Worm (Caenorhabditis elegans) whole organism, L1 larva: ENCODE data around the gene M163.10.

ENCODE experiments used
- C04F5.9 ChIP-seq: sonication (generic microtip); optimal IDR thresholded peaks from 2 replicates; lab custom pipeline; 2016; ENCODE audit warnings: missing genetic modification characterization, missing compliant biosample characterization
- C16A3.4 ChIP-seq: fragments of 150-350 bp; optimal IDR thresholded peaks from 2 replicates; lab custom pipeline; 2014; ENCODE audit warnings: missing biosample characterization, missing genetic modification characterization
- F16B12.6 ChIP-seq: fragments of 150-350 bp; optimal IDR thresholded peaks from 2 replicates; lab custom pipeline; 2014; ENCODE audit warnings: missing biosample characterization, missing genetic modification characterization
- Y116A8C.19 ChIP-seq: sonication (generic microtip); optimal IDR thresholded peaks from 2 replicates; lab custom pipeline; 2016; ENCODE audit warnings: missing compliant biosample characterization, missing genetic modification characterization, borderline replicate concordance
- aha-1 ChIP-seq: fragments of 150-350 bp; optimal IDR thresholded peaks from 2 replicates; lab custom pipeline; 2014; ENCODE audit warnings: missing biosample characterization, missing genetic modification characterization
- blmp-1 ChIP-seq: fragments of 150-350 bp; optimal IDR thresholded peaks from 2 replicates; lab custom pipeline; 2014; ENCODE audit warnings: missing biosample characterization, missing genetic modification characterization
- ceh-8 ChIP-seq: fragments of 200-800 bp; sonication (Bioruptor generic); optimal IDR thresholded peaks from 2 replicates; lab custom pipeline; 2018; ENCODE audit warnings: mild to moderate bottlenecking, missing genetic modification characterization, moderate library complexity, missing compliant biosample characterization
- ceh-82 ChIP-seq, 3 experiments: fragments of 150-350 bp in 1 of 3; sonication (generic microtip) in 2 of 3; optimal IDR thresholded peaks; 2 replicates each; lab custom pipeline; 2014 to 2017; ENCODE audit warnings: missing biosample characterization in 3 of 3, missing genetic modification characterization in 3 of 3
- ceh-88 ChIP-seq: fragments of 200-800 bp; sonication (Bioruptor generic); IDR thresholded peaks from 2 replicates; pipeline ENCODE4 v1.3.6; 2022; ENCODE audit warnings: missing genetic modification characterization, missing compliant biosample characterization
- dpl-1 ChIP-seq, 3 experiments: fragments of 150-350 bp in 2 of 3; sonication (generic microtip) in 1 of 3; optimal IDR thresholded peaks; 2 replicates each; lab custom pipeline; 2014 to 2017; ENCODE audit warnings: missing biosample characterization in 3 of 3, missing genetic modification characterization in 3 of 3, missing genetic modification reagents in 3 of 3
- efl-1 ChIP-seq, 4 experiments: fragments of 150-350 bp; optimal IDR thresholded peaks in 3 of 4; peaks in 1 of 4; 1 replicate in 1 of 4; 2 replicates in 3 of 4; lab custom pipeline; 2014; ENCODE audit warnings: missing biosample characterization in 2 of 4, missing genetic modification characterization in 2 of 4, missing genetic modification reagents in 2 of 4
- efl-3 ChIP-seq: fragments of 200-800 bp; sonication (Bioruptor generic); optimal IDR thresholded peaks from 2 replicates; lab custom pipeline; 2018; ENCODE audit warnings: mild to moderate bottlenecking, missing genetic modification characterization, missing compliant biosample characterization
- egl-13 ChIP-seq: sonication (generic microtip); optimal IDR thresholded peaks from 2 replicates; lab custom pipeline; 2016; ENCODE audit warnings: missing genotype, missing genetic modification reagents, missing genetic modification characterization, missing compliant biosample characterization
- egl-27 ChIP-seq, 2 experiments: fragments of 150-350 bp in 1 of 2; sonication (generic microtip); optimal IDR thresholded peaks; 3 replicates each; lab custom pipeline; 2017 to 2018; ENCODE audit warnings: missing biosample characterization in 2 of 2, missing genetic modification characterization in 2 of 2, missing genetic modification reagents in 2 of 2
- elt-2 ChIP-seq: sonication (generic microtip); optimal IDR thresholded peaks from 2 replicates; lab custom pipeline; 2016; ENCODE audit warnings: missing genetic modification characterization, mild to moderate bottlenecking, inconsistent platforms, missing compliant biosample characterization, missing genetic modification reagents
- fkh-10 ChIP-seq: sonication (generic microtip); optimal IDR thresholded peaks from 2 replicates; lab custom pipeline; 2017; ENCODE audit warnings: missing biosample characterization, missing genetic modification reagents, missing genetic modification characterization
- fkh-4 ChIP-seq: sonication (generic microtip); optimal IDR thresholded peaks from 2 replicates; lab custom pipeline; 2016; ENCODE audit warnings: missing compliant biosample characterization, missing genetic modification characterization, borderline replicate concordance
- grh-1 ChIP-seq: fragments of 200-800 bp; sonication (Bioruptor generic); IDR thresholded peaks from 2 replicates; pipeline ENCODE4 v1.3.6; 2022; ENCODE audit warnings: missing genetic modification reagents, missing genetic modification characterization, missing compliant biosample characterization
- hlh-4 ChIP-seq: sonication (generic microtip); optimal IDR thresholded peaks from 2 replicates; lab custom pipeline; 2016; ENCODE audit warnings: mild to moderate bottlenecking, missing genetic modification characterization, missing compliant biosample characterization
- irx-1 ChIP-seq: sonication (generic microtip); optimal IDR thresholded peaks from 2 replicates; lab custom pipeline; 2016; ENCODE audit warnings: missing genetic modification characterization, missing compliant biosample characterization
- lin-35 ChIP-seq, 2 experiments: fragments of 150-350 bp; optimal IDR thresholded peaks; 2 replicates each; lab custom pipeline; 2014; ENCODE audit warnings: missing biosample characterization in 2 of 2, missing genetic modification characterization in 2 of 2, missing genetic modification reagents in 2 of 2
- lin-39 ChIP-seq: fragments of 150-350 bp; optimal IDR thresholded peaks from 2 replicates; lab custom pipeline; 2014; ENCODE audit warnings: missing biosample characterization, missing genetic modification reagents, missing genetic modification characterization
- lir-3 ChIP-seq: sonication (generic microtip); optimal IDR thresholded peaks from 2 replicates; lab custom pipeline; 2016; ENCODE audit warnings: mild to moderate bottlenecking, missing genetic modification characterization, moderate library complexity, missing compliant biosample characterization; ENCODE audit not compliant: poor library complexity
- lsy-2 ChIP-seq, 2 experiments: fragments of 150-350 bp; optimal IDR thresholded peaks; 2 replicates each; lab custom pipeline; 2014; ENCODE audit warnings: missing biosample characterization in 2 of 2, missing genetic modification characterization in 2 of 2
- mdl-1 ChIP-seq, 2 experiments: fragments of 150-350 bp; optimal IDR thresholded peaks; 2 replicates each; lab custom pipeline; 2014 to 2017; ENCODE audit warnings: missing biosample characterization in 2 of 2, missing genetic modification characterization in 2 of 2, inconsistent platforms in 1 of 2
- mep-1 ChIP-seq: fragments of 150-350 bp; optimal IDR thresholded peaks from 2 replicates; lab custom pipeline; 2014; ENCODE audit warnings: missing biosample characterization, missing genetic modification characterization
- nhr-12 ChIP-seq: sonication (generic microtip); optimal IDR thresholded peaks from 2 replicates; lab custom pipeline; 2017; ENCODE audit warnings: missing biosample characterization, missing genetic modification characterization
- nhr-237 ChIP-seq: fragments of 150-350 bp; optimal IDR thresholded peaks from 2 replicates; lab custom pipeline; 2014; ENCODE audit warnings: missing biosample characterization, missing genetic modification characterization
- nhr-71 ChIP-seq: sonication (generic microtip); optimal IDR thresholded peaks from 2 replicates; lab custom pipeline; 2016; ENCODE audit warnings: mild to moderate bottlenecking, missing genetic modification characterization, moderate library complexity, missing compliant biosample characterization
- nhr-76 ChIP-seq: sonication (generic microtip); optimal IDR thresholded peaks from 2 replicates; lab custom pipeline; 2017; ENCODE audit warnings: missing biosample characterization, missing genetic modification characterization
- nhr-85 ChIP-seq: sonication (generic microtip); peaks from one replicate; lab custom pipeline; 2016; ENCODE audit warnings: missing genetic modification characterization, inconsistent platforms, missing compliant biosample characterization
- skn-1 ChIP-seq: fragments of 150-350 bp; optimal IDR thresholded peaks from 2 replicates; lab custom pipeline; 2014; ENCODE audit warnings: missing biosample characterization, missing genetic modification characterization
- sox-4 ChIP-seq: sonication (generic microtip); optimal IDR thresholded peaks from 2 replicates; lab custom pipeline; 2016; ENCODE audit warnings: missing genetic modification characterization, missing compliant biosample characterization
- tbx-2 ChIP-seq: sonication (generic microtip); optimal IDR thresholded peaks from 2 replicates; lab custom pipeline; 2016; ENCODE audit warnings: missing genetic modification characterization, missing compliant biosample characterization
- unc-62 ChIP-seq: fragments of 150-350 bp; optimal IDR thresholded peaks from 2 replicates; lab custom pipeline; 2014; ENCODE audit warnings: missing biosample characterization, missing genetic modification reagents, missing genetic modification characterization
- unc-86 ChIP-seq: sonication (generic microtip); optimal IDR thresholded peaks from 2 replicates; lab custom pipeline; 2016; ENCODE audit warnings: missing genetic modification characterization, missing compliant biosample characterization
- vab-15 ChIP-seq: sonication (generic microtip); optimal IDR thresholded peaks from 2 replicates; lab custom pipeline; 2017; ENCODE audit warnings: missing genotype, mild to moderate bottlenecking, missing genetic modification characterization, missing compliant biosample characterization
- zip-4 ChIP-seq: fragments of 200-800 bp; sonication (Bioruptor generic); optimal IDR thresholded peaks from 2 replicates; lab custom pipeline; 2018; ENCODE audit warnings: mild to moderate bottlenecking, missing genetic modification characterization, moderate library complexity, missing compliant biosample characterization
- ztf-11 ChIP-seq, 2 experiments: sonication (generic microtip); optimal IDR thresholded peaks; 2 replicates each; lab custom pipeline; 2016 to 2017; ENCODE audit warnings: missing genetic modification characterization in 2 of 2, missing biosample characterization in 1 of 2, missing compliant biosample characterization in 1 of 2
- ztf-4 ChIP-seq: fragments of 150-350 bp; optimal IDR thresholded peaks from 2 replicates; lab custom pipeline; 2014; ENCODE audit warnings: missing biosample characterization, missing genetic modification characterization

M163.10 gene

DNA sequence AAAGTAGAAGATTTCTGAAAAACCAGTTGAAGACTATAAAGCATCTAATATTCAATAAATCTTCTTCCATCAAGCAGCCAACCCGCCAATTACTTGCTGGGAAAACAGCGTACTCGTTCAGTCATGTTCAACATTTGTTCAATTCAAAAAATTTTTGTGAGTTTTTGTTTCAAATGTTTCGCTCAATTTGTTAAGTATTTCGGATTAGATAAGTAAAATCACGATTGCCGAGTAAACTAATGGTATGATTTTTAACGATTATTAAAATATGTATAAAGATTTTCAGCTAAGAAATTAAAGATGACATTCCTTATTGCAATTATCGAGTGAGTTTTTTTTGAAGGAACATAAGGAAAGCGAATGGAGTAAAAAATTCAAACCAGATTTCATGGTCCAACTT lies at the start of gene M163.10:
M163.10 (plus strand) TSS at position 301 of the 400 bp plus-strand sequence.
- TF ChIP-seq nhr-85 (tag; lab: Kevin White, UChicago) (no peak), dpl-1 (GFP tag; optimal IDR thresholded peaks at IDR 0.05; lab: Kevin White, UChicago) (no peak), vab-15 (tag; lab: Kevin White, UChicago) (no peak), lsy-2 (tag; optimal IDR thresholded peaks at IDR 0.05; lab: Kevin White, UChicago) (no peak), fkh-4 (no peak), mep-1 (tag; lab: Kevin White, UChicago) (no peak), lin-39 (tag; lab: Kevin White, UChicago) (no peak), C16A3.4 (tag; lab: Kevin White, UChicago) (no peak), tbx-2 (tag; lab: Kevin White, UChicago) (no peak), C04F5.9 (tag; lab: Kevin White, UChicago) (no peak), ztf-4 (no peak), zip-4 (GFP tag; lab: Kevin White, UChicago) (no peak), ceh-82 (tag; optimal IDR thresholded peaks at IDR 0.05; lab: Kevin White, UChicago) (no peak), lir-3 (no peak), hlh-4 (tag; lab: Kevin White, UChicago) (no peak), ceh-88 (GFP tag; lab: Robert Waterston, UW) (no peak), skn-1 (tag; lab: Kevin White, UChicago) (no peak), egl-13 (tag; lab: Kevin White, UChicago) (no peak)

DNA sequence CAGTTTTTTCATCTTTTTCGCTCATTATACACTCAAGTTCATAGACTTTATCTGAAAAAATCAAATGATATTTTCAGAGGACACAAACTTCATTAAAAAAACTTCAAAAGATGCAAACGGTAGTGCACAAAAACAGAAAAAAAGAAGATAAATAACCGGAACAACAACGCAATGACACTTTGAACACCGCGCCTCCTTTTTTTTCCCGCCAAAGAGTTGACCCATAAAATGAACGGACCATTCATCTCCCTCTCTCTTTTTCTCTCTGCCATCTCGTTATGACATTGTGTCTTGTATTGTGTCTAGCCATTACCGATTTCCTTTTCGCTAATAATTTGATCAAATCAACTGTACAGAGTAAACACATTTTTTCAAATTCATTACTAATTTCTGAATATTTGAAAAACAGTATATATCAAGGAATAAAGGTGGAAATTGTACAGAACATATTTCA lies 49.2 kb upstream of the M163.10 start, which contains the start of gene F23D12.2:
F23D12.2 (minus strand) TSS at position 51 of the 454 bp plus-strand sequence.
- TF ChIP-seq nhr-71 (tag; lab: Kevin White, UChicago) = no peak
- no peak for TF ChIP-seq egl-27 (tag; optimal IDR thresholded peaks at IDR 0.05; lab: Kevin White, UChicago)
- TF ChIP-seq, all 84 proteins: peak for 0

DNA sequence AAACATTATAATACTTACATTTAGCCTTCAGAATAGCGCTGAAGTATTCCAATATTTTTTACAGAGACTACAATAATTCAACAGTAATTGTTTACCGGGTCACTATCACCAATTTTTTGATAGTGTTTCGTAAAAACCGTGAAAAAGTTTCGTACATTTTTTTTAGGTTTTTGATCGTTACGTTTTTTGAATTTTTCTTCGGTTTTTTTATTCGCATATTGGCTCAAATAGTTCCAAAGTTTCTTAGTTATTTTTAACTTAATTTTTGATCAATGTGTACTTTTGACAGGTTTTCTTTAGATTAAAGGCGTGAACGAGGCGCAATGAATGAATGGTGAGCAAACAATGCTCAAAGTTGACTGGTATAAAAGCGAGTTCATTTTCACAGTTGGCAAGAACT lies 47.7 kb upstream of the M163.10 start, which contains the start of gene fipr-3:
fipr-3 (plus strand) TSS at position 301 of the 400 bp plus-strand sequence.
- TF ChIP-seq F16B12.6 (tag; lab: Kevin White, UChicago) = no peak
- no peak for TF ChIP-seq irx-1 (tag; lab: Kevin White, UChicago)
- no peak for TF ChIP-seq fkh-10 (GFP tag; lab: Kevin White, UChicago)
- TF ChIP-seq unc-62 (GFP tag; lab: Kevin White, UChicago) = no peak
- TF ChIP-seq C04F5.9 (tag; lab: Kevin White, UChicago) = no peak
- no peak for TF ChIP-seq Y116A8C.19
- no peak for TF ChIP-seq elt-2 (tag; lab: Kevin White, UChicago)
- TF ChIP-seq blmp-1 = no peak
- no peak for TF ChIP-seq nhr-12 (tag; lab: Kevin White, UChicago)

DNA sequence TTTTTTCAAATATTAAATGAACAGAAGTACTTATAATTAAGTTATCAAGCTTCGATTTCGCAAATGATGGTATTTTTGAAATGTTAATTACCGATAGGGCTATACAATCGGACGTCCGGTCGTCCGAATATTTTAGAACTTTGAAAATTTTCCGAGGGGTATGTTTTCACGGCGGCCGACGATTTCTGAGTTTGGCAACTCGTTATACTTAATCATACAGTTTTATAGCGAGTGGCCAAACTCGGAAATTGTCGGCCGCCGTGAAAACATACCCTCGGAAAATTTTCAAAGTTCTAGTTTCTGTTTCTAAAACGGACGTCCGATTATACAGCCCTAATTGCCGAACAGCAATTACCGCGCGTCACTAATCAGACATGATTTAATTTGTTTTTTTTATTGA lies 46.6 kb upstream of the M163.10 start:
- TF ChIP-seq nhr-71 (tag; lab: Kevin White, UChicago) = no peak
- TF ChIP-seq efl-3 (GFP tag; lab: Kevin White, UChicago) = no peak
- TF ChIP-seq nhr-237 = no peak
- no peak for TF ChIP-seq sox-4 (tag; lab: Kevin White, UChicago)
- no peak for TF ChIP-seq Y116A8C.19
- no peak for TF ChIP-seq lsy-2 (tag; optimal IDR thresholded peaks at IDR 0.05; lab: Kevin White, UChicago)
- TF ChIP-seq efl-1 (optimal IDR thresholded peaks at IDR 0.05; lab: Kevin White, UChicago) = no peak
- TF ChIP-seq efl-1 (GFP tag; optimal IDR thresholded peaks at IDR 0.05 in 1 of 2; lab: Kevin White, UChicago) = no peak
- TF ChIP-seq mdl-1 (tag; optimal IDR thresholded peaks at IDR 0.05; lab: Kevin White, UChicago) = no peak
- no peak for TF ChIP-seq nhr-76
- no peak for TF ChIP-seq ztf-11 (tag; optimal IDR thresholded peaks at IDR 0.05; lab: Kevin White, UChicago)
- TF ChIP-seq ceh-88 (GFP tag; lab: Robert Waterston, UW) = no peak
- no peak for TF ChIP-seq lin-35 (GFP tag; optimal IDR thresholded peaks at IDR 0.05; lab: Kevin White, UChicago)
- TF ChIP-seq aha-1 = no peak
- TF ChIP-seq unc-86 = no peak
- no peak for TF ChIP-seq ceh-82 (tag; optimal IDR thresholded peaks at IDR 0.05; lab: Kevin White, UChicago)
- TF ChIP-seq ceh-8 (GFP tag; lab: Kevin White, UChicago) = no peak
- no peak for TF ChIP-seq grh-1
